Worm (Caenorhabditis elegans): ENCODE results near the gene F54D11.4.

ce11 chrV:4624717-4625116 lies 8.8 kb downstream of the F54D11.4 start:
- TF ChIP-seq T22C8.4 (GFP tag; IDR thresholded peaks at IDR 0.05) = no peak
- no peak for TF ChIP-seq cog-1 (tag; optimal IDR thresholded peaks at IDR 0.05)

All from whole organism, midembryonic.